Fruit fly (Drosophila melanogaster) whole organism, embryonic: ENCODE measurements around the gene Ice2.

Source experiments
- CG10147 ChIP-seq: fragments of 200-800 bp; sonication (Bioruptor generic); optimal IDR thresholded peaks from 2 replicates; lab custom pipeline; 2019; ENCODE audit warnings: missing biosample characterization, mild to moderate bottlenecking, missing genetic modification characterization, moderate library complexity
- CG10209 ChIP-seq: fragments of 200-800 bp; sonication (Bioruptor generic); optimal IDR thresholded peaks from 3 replicates; lab custom pipeline; 2017; ENCODE audit warnings: missing biosample characterization, mild to moderate bottlenecking, missing genetic modification characterization, missing genetic modification reagents
- CG11696 ChIP-seq: fragments of 200-800 bp; sonication (Bioruptor generic); IDR thresholded peaks from 2 replicates; pipeline ENCODE4 v1.3.6; 2022; ENCODE audit warnings: missing biosample characterization, missing genetic modification characterization
- CG12744 ChIP-seq: fragments of 200-800 bp; sonication (Bioruptor generic); optimal IDR thresholded peaks from 2 replicates; lab custom pipeline; 2016; ENCODE audit warnings: missing biosample characterization, missing genetic modification characterization
- CG18764 ChIP-seq: fragments of 200-800 bp; sonication (Bioruptor generic); optimal IDR thresholded peaks from 3 replicates; lab custom pipeline; 2016; ENCODE audit warnings: missing biosample characterization, missing genetic modification characterization
- CG31365 ChIP-seq: fragments of 200-800 bp; sonication (Bioruptor generic); optimal IDR thresholded peaks from 2 replicates; lab custom pipeline; 2018; ENCODE audit warnings: missing biosample characterization, mild to moderate bottlenecking, missing genetic modification characterization
- CG34376 ChIP-seq: fragments of 200-800 bp; sonication (Bioruptor generic); optimal IDR thresholded peaks from 2 replicates; lab custom pipeline; 2018; ENCODE audit warnings: missing biosample characterization, mild to moderate bottlenecking, missing genetic modification characterization
- CG4617 ChIP-seq: fragments of 200-800 bp; sonication (Bioruptor generic); optimal IDR thresholded peaks from 3 replicates; lab custom pipeline; 2016; ENCODE audit warnings: missing biosample characterization, missing genetic modification characterization, borderline replicate concordance
- CG8290 ChIP-seq, 3 experiments: fragments of 200-800 bp; sonication (Bioruptor generic); optimal IDR thresholded peaks; 2 replicates each; lab custom pipeline; 2016 to 2019; ENCODE audit warnings: missing biosample characterization in 3 of 3, missing genetic modification characterization in 3 of 3, mild to moderate bottlenecking in 2 of 3, moderate library complexity in 1 of 3
- CG9727 ChIP-seq: fragments of 200-800 bp; sonication (Bioruptor generic); optimal IDR thresholded peaks from 3 replicates; lab custom pipeline; 2017; ENCODE audit warnings: missing biosample characterization, mild to moderate bottlenecking, missing genetic modification characterization
- CG9932 ChIP-seq: fragments of 200-800 bp; sonication (Bioruptor generic); IDR thresholded peaks from 2 replicates; pipeline ENCODE4 v1.3.6; 2022; ENCODE audit warnings: missing biosample characterization, missing genetic modification characterization
- Chrac-16 ChIP-seq: fragments of 200-800 bp; sonication (Bioruptor generic); optimal IDR thresholded peaks from 3 replicates; lab custom pipeline; 2016; ENCODE audit warnings: missing biosample characterization, missing genetic modification characterization
- CrebB ChIP-seq: fragments of 200-800 bp; sonication (Bioruptor generic); optimal IDR thresholded peaks from 3 replicates; lab custom pipeline; 2018; ENCODE audit warnings: missing biosample characterization, mild to moderate bottlenecking, missing genetic modification characterization
- D19A ChIP-seq: fragments of 200-800 bp; optimal IDR thresholded peaks from 3 replicates; lab custom pipeline; 2019; ENCODE audit warnings: missing biosample characterization, mild to moderate bottlenecking, missing genetic modification characterization, moderate library complexity
- Dbx ChIP-seq: fragments of 200-800 bp; sonication (Bioruptor generic); IDR thresholded peaks from 3 replicates; pipeline ENCODE4 v1.3.6; 2022; ENCODE audit warnings: missing biosample characterization, missing genetic modification characterization
- Elba2 ChIP-seq: fragments of 200-800 bp; sonication (Bioruptor generic); optimal IDR thresholded peaks from 3 replicates; lab custom pipeline; 2016; ENCODE audit warnings: missing biosample characterization, missing genetic modification characterization
- Ets65A ChIP-seq: fragments of 200-800 bp; sonication (Bioruptor generic); peaks from one replicate; lab custom pipeline; 2016; ENCODE audit warnings: missing biosample characterization, missing genetic modification characterization
- Max ChIP-seq: fragments of 200-800 bp; sonication (Bioruptor generic); optimal IDR thresholded peaks from 2 replicates; lab custom pipeline; 2016; ENCODE audit warnings: missing biosample characterization, mild to moderate bottlenecking, missing genetic modification characterization
- Opbp ChIP-seq: fragments of 200-800 bp; sonication (Bioruptor generic); IDR thresholded peaks from 3 replicates; pipeline ENCODE4 v1.3.6; 2022; ENCODE audit warnings: missing biosample characterization, missing genetic modification characterization; ENCODE audit not compliant: partially characterized antibody
- Poxn ChIP-seq: fragments of 200-800 bp; sonication (Bioruptor generic); IDR thresholded peaks from 2 replicates; pipeline ENCODE4 v1.3.6; 2022; ENCODE audit warnings: missing biosample characterization, missing genetic modification characterization
- Rx ChIP-seq: fragments of 200-800 bp; sonication (Bioruptor generic); IDR thresholded peaks from 2 replicates; pipeline ENCODE4 v1.3.6; 2022; ENCODE audit warnings: missing biosample characterization, missing genetic modification characterization
- Vsx1 ChIP-seq: fragments of 200-800 bp; sonication (Bioruptor generic); optimal IDR thresholded peaks from 2 replicates; lab custom pipeline; 2017; ENCODE audit warnings: missing biosample characterization, mild to moderate bottlenecking, missing genetic modification characterization, missing genetic modification reagents
- ara ChIP-seq: fragments of 200-800 bp; sonication (Bioruptor generic); IDR thresholded peaks from 2 replicates; pipeline ENCODE4 v1.3.6; 2022; ENCODE audit warnings: missing biosample characterization, missing genetic modification characterization
- bsh ChIP-seq, 2 experiments: fragments of 200-800 bp; sonication (Bioruptor generic); optimal IDR thresholded peaks; 2 replicates each; lab custom pipeline; 2017 to 2018; ENCODE audit warnings: mild to moderate bottlenecking in 2 of 2, missing biosample characterization in 2 of 2, missing genetic modification characterization in 2 of 2, moderate library complexity in 1 of 2
- chinmo ChIP-seq: fragments of 200-800 bp; sonication (Bioruptor generic); IDR thresholded peaks from 4 replicates; pipeline ENCODE4 v1.3.6; 2022; ENCODE audit warnings: missing biosample characterization, missing genetic modification characterization; ENCODE audit not compliant: partially characterized antibody
- crol ChIP-seq: fragments of 200-800 bp; sonication (Bioruptor generic); IDR thresholded peaks from 2 replicates; pipeline ENCODE4 v1.3.6; 2022; ENCODE audit warnings: missing biosample characterization, missing genetic modification characterization
- dimm ChIP-seq: fragments of 200-800 bp; sonication (Bioruptor generic); IDR thresholded peaks from 2 replicates; pipeline ENCODE4 v1.3.6; 2022; ENCODE audit warnings: missing biosample characterization, missing genetic modification characterization
- disco-r ChIP-seq: fragments of 200-800 bp; sonication (Bioruptor generic); optimal IDR thresholded peaks from 2 replicates; lab custom pipeline; 2016; ENCODE audit warnings: missing biosample characterization, missing genetic modification characterization
- exex ChIP-seq: fragments of 200-800 bp; sonication (Bioruptor generic); optimal IDR thresholded peaks from 4 replicates; lab custom pipeline; 2018; ENCODE audit warnings: missing biosample characterization, mild to moderate bottlenecking, missing genetic modification characterization, moderate library complexity
- fd102C ChIP-seq: fragments of 200-800 bp; sonication (Bioruptor generic); optimal IDR thresholded peaks from 2 replicates; lab custom pipeline; 2018; ENCODE audit warnings: missing biosample characterization, mild to moderate bottlenecking, missing genetic modification characterization, moderate library complexity
- fu2 ChIP-seq: fragments of 200-800 bp; sonication (Bioruptor generic); optimal IDR thresholded peaks from 2 replicates; lab custom pipeline; 2016; ENCODE audit warnings: missing biosample characterization, missing genetic modification characterization
- gcm2 ChIP-seq: fragments of 200-800 bp; sonication (Bioruptor generic); optimal IDR thresholded peaks from 2 replicates; lab custom pipeline; 2016; ENCODE audit warnings: missing biosample characterization, missing genetic modification characterization
- gsb-n ChIP-seq: fragments of 200-800 bp; sonication (Bioruptor generic); optimal IDR thresholded peaks from 3 replicates; lab custom pipeline; 2018; ENCODE audit warnings: missing biosample characterization, mild to moderate bottlenecking, missing genetic modification characterization
- hth ChIP-seq: fragments of >200 bp; optimal IDR thresholded peaks from 2 replicates; lab custom pipeline; 2017; ENCODE audit warnings: inconsistent platforms
- klu ChIP-seq: fragments of 200-800 bp; sonication (Bioruptor generic); IDR thresholded peaks from 2 replicates; pipeline ENCODE4 v1.3.6; 2022; ENCODE audit warnings: missing biosample characterization, missing genetic modification characterization
- knrl ChIP-seq: fragments of 200-800 bp; sonication (Bioruptor generic); IDR thresholded peaks from 3 replicates; pipeline ENCODE4 v1.3.6; 2022; ENCODE audit warnings: missing biosample characterization, missing genetic modification characterization; ENCODE audit not compliant: partially characterized antibody
- lmd ChIP-seq: fragments of 200-800 bp; sonication (Bioruptor generic); IDR thresholded peaks from 2 replicates; pipeline ENCODE4 v1.3.6; 2022; ENCODE audit warnings: missing biosample characterization, missing genetic modification characterization
- nau ChIP-seq: fragments of 200-800 bp; sonication (Bioruptor generic); optimal IDR thresholded peaks from 3 replicates; lab custom pipeline; 2017; ENCODE audit warnings: missing biosample characterization, mild to moderate bottlenecking, missing genetic modification characterization, missing genetic modification reagents
- pb ChIP-seq: fragments of 200-800 bp; sonication (Bioruptor generic); optimal IDR thresholded peaks from 3 replicates; lab custom pipeline; 2016; ENCODE audit warnings: missing biosample characterization, missing genetic modification characterization
- peb ChIP-seq: fragments of 200-800 bp; sonication (Bioruptor generic); IDR thresholded peaks from 2 replicates; pipeline ENCODE4 v1.3.6; 2022; ENCODE audit warnings: missing biosample characterization, missing genetic modification characterization
- psq ChIP-seq: fragments of 200-800 bp; sonication (Bioruptor generic); optimal IDR thresholded peaks from 2 replicates; lab custom pipeline; 2017; ENCODE audit warnings: missing biosample characterization, missing genetic modification characterization
- pum ChIP-seq: fragments of 200-800 bp; sonication (Bioruptor generic); optimal IDR thresholded peaks from 2 replicates; lab custom pipeline; 2016; ENCODE audit warnings: missing biosample characterization, missing genetic modification characterization
- sd ChIP-seq: fragments of 200-800 bp; sonication (Bioruptor generic); optimal IDR thresholded peaks from 3 replicates; lab custom pipeline; 2018; ENCODE audit warnings: missing biosample characterization, mild to moderate bottlenecking, missing genetic modification characterization, moderate library complexity
- sima ChIP-seq: fragments of 200-800 bp; sonication (Bioruptor generic); optimal IDR thresholded peaks from 2 replicates; lab custom pipeline; 2016; ENCODE audit warnings: missing biosample characterization, missing genetic modification characterization
- stwl ChIP-seq: fragments of 200-800 bp; sonication (Bioruptor generic); optimal IDR thresholded peaks from 3 replicates; lab custom pipeline; 2018; ENCODE audit warnings: missing biosample characterization, mild to moderate bottlenecking, missing genetic modification characterization, moderate library complexity
- trh ChIP-seq: fragments of 200-800 bp; sonication (Bioruptor generic); optimal IDR thresholded peaks from 2 replicates; lab custom pipeline; 2016; ENCODE audit warnings: missing biosample characterization, missing genetic modification characterization
- unc-4 ChIP-seq: fragments of 200-800 bp; sonication (Bioruptor generic); IDR thresholded peaks from 2 replicates; pipeline ENCODE4 v1.3.6; 2022; ENCODE audit warnings: missing biosample characterization, missing genetic modification characterization; ENCODE audit not compliant: partially characterized antibody
- vfl ChIP-seq: fragments of 200-800 bp; sonication (Bioruptor generic); optimal IDR thresholded peaks from 2 replicates; lab custom pipeline; 2016; ENCODE audit warnings: missing biosample characterization, missing genetic modification characterization
- wdn ChIP-seq: fragments of 200-800 bp; sonication (Bioruptor generic); IDR thresholded peaks from 2 replicates; pipeline ENCODE4 v1.3.6; 2022; ENCODE audit warnings: missing biosample characterization, missing genetic modification characterization

The Ice2 gene

dm6 chr3R:21101453-21102214, 28.4 kb upstream of the Ice2 start, which contains the start of the genes CG7044 and Tbc1d22 (continued):
- TF ChIP-seq vfl (GFP tag; lab: Kevin White, UChicago) (peak; percentile 26), Chrac-16 (GFP tag; lab: Kevin White, UChicago) (peak; percentile 54), trh (GFP tag; lab: Kevin White, UChicago) (no peak), CG10209 (peak; percentile 29), CG10147 (GFP tag; lab: Kevin White, UChicago) (no peak), Max (GFP tag; lab: Kevin White, UChicago) (peak; percentile 27), gsb-n (tag; lab: Kevin White, UChicago) (no peak), bsh (GFP tag; optimal IDR thresholded peaks at IDR 0.05; lab: Kevin White, UChicago) (peak in 1 of 2 experiments; percentile 15), chinmo (GFP tag; lab: Robert Waterston, UW) (0 out of 4 replicates have a peak, but pooled peaks have one; percentile 35), stwl (tag; lab: Kevin White, UChicago) (peak; percentile 37), sd (no peak), CG9727 (peak; percentile 64), Elba2 (GFP tag; lab: Kevin White, UChicago) (no peak), fu2 (GFP tag; lab: Kevin White, UChicago) (no peak), CG34376 (GFP tag; lab: Kevin White, UChicago) (no peak), gcm2 (GFP tag; lab: Kevin White, UChicago) (no peak), lmd (GFP tag; lab: Robert Waterston, UW) (peak; percentile 56), Ets65A (peak; percentile 60), CG18764 (GFP tag; lab: Kevin White, UChicago) (no peak), sima (GFP tag; lab: Kevin White, UChicago) (no peak), Poxn (GFP tag; lab: Robert Waterston, UW) (no peak), CG9932 (GFP tag; lab: Robert Waterston, UW) (peak; percentile 60), exex (tag; lab: Kevin White, UChicago) (no peak), D19A (tag; lab: Kevin White, UChicago) (no peak), psq (GFP tag; lab: Kevin White, UChicago) (no peak), Opbp (GFP tag; lab: Robert Waterston, UW) (peak; percentile 9; the same call in 1 of the 3 replicates), nau (GFP tag; lab: Kevin White, UChicago) (no peak), ara (GFP tag; lab: Robert Waterston, UW) (no peak), klu (GFP tag; lab: Robert Waterston, UW) (no peak), CG8290 (GFP tag; optimal IDR thresholded peaks at IDR 0.05; lab: Kevin White, UChicago) (peak; percentile 52), CG8290 (tag; optimal IDR thresholded peaks at IDR 0.05; lab: Kevin White, UChicago) (peak in 1 of 2 experiments; percentile 47), dimm (GFP tag; lab: Robert Waterston, UW) (no peak), Vsx1 (GFP tag; lab: Kevin White, UChicago) (no peak), pb (GFP tag; lab: Kevin White, UChicago) (no peak), CG11696 (GFP tag; lab: Robert Waterston, UW) (no peak), wdn (GFP tag; lab: Robert Waterston, UW) (no peak), hth (lab: Kevin White, UChicago) (no peak), peb (GFP tag; lab: Robert Waterston, UW) (no peak), Rx (GFP tag; lab: Robert Waterston, UW) (no peak), disco-r (GFP tag; lab: Kevin White, UChicago) (no peak), fd102C (GFP tag; lab: Kevin White, UChicago) (no peak), CrebB (tag; lab: Kevin White, UChicago) (no peak), CG4617 (GFP tag; lab: Kevin White, UChicago) (peak; percentile 19), CG12744 (GFP tag; lab: Kevin White, UChicago) (peak; percentile 29), Dbx (GFP tag; lab: Robert Waterston, UW) (peak; percentile 63; the same call in 1 of the 3 replicates), crol (no peak), pum (GFP tag; lab: Kevin White, UChicago) (peak; percentile 49), unc-4 (GFP tag; lab: Robert Waterston, UW) (no peak; the same call in 1 of the 2 replicates), knrl (peak; percentile 53; the same call in 2 of the 3 replicates), CG31365 (tag; lab: Kevin White, UChicago) (no peak)
